Fruit fly (Drosophila melanogaster): ENCODE data around the gene Caf1-180.
A peak's percentile ranks its signal among the peaks of the same experiment; 100 is the strongest.

Caf1-180 gene

dm6 chrX:8606206-8606605 lies at the start of gene Caf1-180 (continued):
- TF ChIP-seq exex (tag; optimal IDR thresholded peaks at IDR 0.05) (no peak), CG4404 (GFP tag; IDR thresholded peaks at IDR 0.05) (no peak), chinmo (GFP tag; IDR thresholded peaks at IDR 0.05; ENCODE audit: partially characterized antibody) (no peak), CG1233 (GFP tag; optimal IDR thresholded peaks at IDR 0.05) (no peak), GATAe (GFP tag; conservative IDR thresholded peaks at IDR 0.05) (no peak), YL-1 (GFP tag; optimal IDR thresholded peaks at IDR 0.05) (no peak), Atf3 (GFP tag; optimal IDR thresholded peaks at IDR 0.05) (no peak), Dref (GFP tag; IDR thresholded peaks at IDR 0.05) (peak; percentile 89), CG4854 (GFP tag; optimal IDR thresholded peaks at IDR 0.05) (no peak), CG3407 (GFP tag; optimal IDR thresholded peaks at IDR 0.05) (no peak), Sox102F (GFP tag; optimal IDR thresholded peaks at IDR 0.05) (no peak), eyg (GFP tag; optimal IDR thresholded peaks at IDR 0.05) (no peak), luna (GFP tag; optimal IDR thresholded peaks at IDR 0.05) (no peak), bcd (GFP tag; optimal IDR thresholded peaks at IDR 0.05) (peak; percentile 25), CG10209 (GFP tag; optimal IDR thresholded peaks at IDR 0.05) (no peak), CG18476 (GFP tag; optimal IDR thresholded peaks at IDR 0.05) (no peak), nerfin-2 (GFP tag; IDR thresholded peaks at IDR 0.05; ENCODE audit: partially characterized antibody) (no peak), Optix (GFP tag; IDR thresholded peaks at IDR 0.05) (no peak), CHES-1-like (GFP tag; optimal IDR thresholded peaks at IDR 0.05) (peak; percentile 71), CG12391 (tag; optimal IDR thresholded peaks at IDR 0.05) (no peak), hkb (optimal IDR thresholded peaks at IDR 0.05) (no peak), hkb (GFP tag; IDR thresholded peaks at IDR 0.05) (no peak), chif (GFP tag; optimal IDR thresholded peaks at IDR 0.05) (peak in 1 of 2 experiments; percentile 31), CG43689 (GFP tag; IDR thresholded peaks at IDR 0.05) (no peak), CG2129 (GFP tag; IDR thresholded peaks at IDR 0.05; ENCODE audit: partially characterized antibody) (peak; percentile 50; the same call in 1 of the 2 replicates), sug (tag; optimal IDR thresholded peaks at IDR 0.05) (no peak), Hr39 (optimal IDR thresholded peaks at IDR 0.05) (no peak), CG13424 (tag; optimal IDR thresholded peaks at IDR 0.05) (no peak), HLH54F (GFP tag; optimal IDR thresholded peaks at IDR 0.05) (peak; percentile 29), Kr (GFP tag; optimal IDR thresholded peaks at IDR 0.05) (peak; percentile 92), Mrtf (GFP tag; IDR thresholded peaks at IDR 0.05) (no peak), oc (tag; optimal IDR thresholded peaks at IDR 0.05) (peak; percentile 82), CG7271 (tag; optimal IDR thresholded peaks at IDR 0.05) (no peak), CG7786 (GFP tag; optimal IDR thresholded peaks at IDR 0.05) (peak; percentile 47), CG2678 (tag; optimal IDR thresholded peaks at IDR 0.05) (no peak), HmgZ (tag; optimal IDR thresholded peaks at IDR 0.05) (peak; percentile 54), tin (GFP tag; optimal IDR thresholded peaks at IDR 0.05) (no peak), CG31388 (GFP tag; optimal IDR thresholded peaks at IDR 0.05) (no peak), slbo (GFP tag; IDR thresholded peaks at IDR 0.05) (peak; percentile 64), Rfx (GFP tag; IDR thresholded peaks at IDR 0.05) (peak; percentile 68), CG34224 (GFP tag; IDR thresholded peaks at IDR 0.05; ENCODE audit: partially characterized antibody) (peak; percentile 73), CG17328 (GFP tag; IDR thresholded peaks at IDR 0.05) (no peak), scrt (GFP tag; optimal IDR thresholded peaks at IDR 0.05) (no peak), CG3163 (GFP tag; optimal IDR thresholded peaks at IDR 0.05) (no peak), gt (GFP tag; IDR thresholded peaks at IDR 0.05) (no peak), unc-4 (GFP tag; IDR thresholded peaks at IDR 0.05; ENCODE audit: partially characterized antibody) (peak; percentile 75), CG6854 (GFP tag; optimal IDR thresholded peaks at IDR 0.05) (no peak), Usf (GFP tag; optimal IDR thresholded peaks at IDR 0.05) (no peak), ken (GFP tag; IDR thresholded peaks at IDR 0.05) (no peak), CG16813 (GFP tag; IDR thresholded peaks at IDR 0.05; ENCODE audit: partially characterized antibody) (peak; percentile 87), knrl (GFP tag; IDR thresholded peaks at IDR 0.05; ENCODE audit: partially characterized antibody) (peak; percentile 84), CG4282 (GFP tag; optimal IDR thresholded peaks at IDR 0.05) (peak; percentile 45)
